Fruit fly (Drosophila melanogaster) S2 (cell line): Measurements from ENCODE around the gene CG42397.

Experiments
- CG8478 ChIP-seq: fragments of >200 bp; optimal IDR thresholded peaks from 2 replicates; lab custom pipeline; 2018
- CTCF ChIP-seq, 2 experiments: fragments of >200 bp; optimal IDR thresholded peaks; 2 replicates each; lab custom pipeline; 2018

Gene CG42397

DNA sequence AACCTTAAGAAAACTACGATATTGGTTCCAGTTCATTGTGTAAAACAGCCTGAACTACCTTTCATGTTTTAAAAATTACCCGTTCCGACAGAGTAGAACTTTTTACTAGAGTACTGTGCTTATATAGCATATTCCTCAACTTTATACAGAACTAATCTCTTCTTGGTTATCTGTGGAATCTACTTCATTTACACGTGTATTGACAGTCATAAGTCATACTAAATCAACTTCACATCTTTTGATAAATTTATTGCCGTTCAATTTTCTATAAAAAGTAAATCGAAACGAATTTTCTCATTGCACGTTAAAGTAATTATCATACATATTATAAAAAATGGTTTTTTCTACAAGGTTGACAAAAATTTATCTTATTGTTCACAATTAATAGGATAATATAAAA is at the start of gene CG42397:
TSS of gene CG42397 (minus strand) at position 101 of the 400 bp plus-strand sequence.
- no peak for TF ChIP-seq CTCF (optimal IDR thresholded peaks at IDR 0.05; lab: Kevin White, UChicago)
- TF ChIP-seq CG8478 (lab: Kevin White, UChicago) = no peak

DNA sequence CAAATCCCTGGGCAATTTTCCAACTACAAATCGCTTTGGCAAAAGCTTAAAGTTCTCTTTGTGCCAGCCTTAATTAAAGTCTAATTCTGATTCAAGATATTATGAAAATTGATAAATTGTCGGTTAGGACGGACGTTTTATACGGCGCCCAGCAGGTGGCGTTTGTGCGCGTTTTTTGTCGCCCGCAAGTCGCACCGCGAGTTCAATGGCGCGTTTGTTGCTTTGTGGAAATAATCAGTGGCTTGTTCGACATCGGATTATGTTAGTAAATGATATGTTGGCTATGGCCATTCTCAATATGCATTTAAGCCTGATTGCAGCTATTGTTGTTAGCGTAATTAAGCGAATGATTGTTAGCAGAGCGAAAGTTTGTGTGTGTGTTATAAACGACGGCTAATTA is 48.3 kb upstream of the CG42397 start:
- TF ChIP-seq CTCF (optimal IDR thresholded peaks at IDR 0.05; lab: Kevin White, UChicago) = peak; percentile 73 to 74
- no peak for TF ChIP-seq CG8478 (lab: Kevin White, UChicago)

DNA sequence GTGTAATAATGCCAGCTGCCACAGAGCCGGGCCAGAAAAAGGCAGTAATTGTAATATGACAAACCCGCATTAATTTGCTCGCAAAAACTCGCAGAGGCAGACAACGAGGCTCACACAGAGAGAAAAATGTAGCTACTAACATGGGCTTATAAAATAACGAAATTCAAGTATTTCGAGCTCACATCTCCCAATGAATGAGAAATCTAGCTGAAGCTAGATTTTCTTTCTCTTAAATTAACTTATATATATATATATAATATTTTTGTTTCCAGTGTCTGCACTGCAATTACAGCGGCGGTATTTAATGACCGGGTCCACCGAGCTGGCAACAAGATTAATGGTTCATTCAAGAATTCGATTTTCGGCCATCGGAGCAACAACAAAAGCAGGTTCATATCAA is 42.6 kb upstream of the CG42397 start:
- TF ChIP-seq CTCF (optimal IDR thresholded peaks at IDR 0.05; lab: Kevin White, UChicago) (no peak), CG8478 (lab: Kevin White, UChicago) (no peak)

DNA sequence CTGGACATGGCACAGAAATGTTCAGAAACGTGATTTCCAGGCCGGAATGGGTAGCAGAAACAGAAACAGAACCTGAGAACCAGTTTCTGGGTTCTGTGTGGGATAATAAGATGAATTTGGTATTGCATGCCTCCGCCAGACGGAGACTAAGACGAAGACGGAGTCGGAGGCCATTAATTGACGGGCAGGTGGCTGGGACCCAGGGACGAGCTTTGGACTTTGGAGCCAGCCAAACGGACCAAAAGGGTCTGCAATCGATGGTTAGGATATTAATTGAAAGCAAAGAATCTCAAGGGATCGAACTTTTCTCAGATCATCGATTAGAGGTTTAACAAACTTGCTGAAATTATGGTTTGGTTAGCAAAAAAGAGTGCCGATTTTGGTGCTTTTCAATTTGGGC is 40.7 kb upstream of the CG42397 start:
- TF ChIP-seq CG8478 (lab: Kevin White, UChicago) (no peak), CTCF (optimal IDR thresholded peaks at IDR 0.05; lab: Kevin White, UChicago) (no peak)

DNA sequence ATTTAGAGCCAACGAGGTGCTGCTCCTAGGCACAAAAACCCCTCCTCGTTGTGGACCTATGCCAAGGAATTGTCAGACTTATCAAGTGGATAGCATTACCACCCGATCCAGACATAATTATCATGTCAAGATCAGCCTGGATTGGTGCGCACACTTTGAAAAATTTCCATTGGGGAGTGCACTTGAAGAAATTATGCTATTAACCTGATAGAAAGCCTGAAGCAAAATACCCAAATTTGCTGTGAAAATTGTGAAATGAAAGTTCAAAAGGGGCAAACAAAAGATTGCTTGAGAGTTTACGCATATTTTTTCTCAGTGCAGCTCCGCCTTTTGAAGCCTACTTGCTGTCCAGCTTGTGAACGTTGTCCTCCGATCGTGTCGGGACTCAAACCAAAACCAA is 40.1 kb upstream of the CG42397 start:
- no peak for TF ChIP-seq CTCF (optimal IDR thresholded peaks at IDR 0.05; lab: Kevin White, UChicago)
- no peak for TF ChIP-seq CG8478 (lab: Kevin White, UChicago)

DNA sequence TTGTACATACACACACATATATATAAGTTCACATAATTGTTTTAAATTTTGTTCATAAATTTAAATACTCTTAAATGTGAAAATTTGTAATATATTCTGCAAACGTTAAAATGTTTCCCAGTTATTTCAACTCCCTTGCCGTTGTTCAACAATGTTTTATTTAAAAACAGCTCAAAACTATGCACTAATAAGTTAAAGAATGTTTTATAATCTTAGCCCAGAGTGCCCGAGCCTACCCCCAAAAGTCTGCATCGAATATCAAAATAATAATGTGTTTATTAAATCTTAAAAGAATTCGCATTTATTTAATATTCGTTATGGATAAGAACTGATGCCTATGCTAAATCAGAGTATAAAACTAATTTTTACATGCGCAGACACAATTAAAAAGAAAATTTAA is 34.4 kb upstream of the CG42397 start:
- TF ChIP-seq CTCF (optimal IDR thresholded peaks at IDR 0.05; lab: Kevin White, UChicago) (no peak), CG8478 (lab: Kevin White, UChicago) (no peak)

DNA sequence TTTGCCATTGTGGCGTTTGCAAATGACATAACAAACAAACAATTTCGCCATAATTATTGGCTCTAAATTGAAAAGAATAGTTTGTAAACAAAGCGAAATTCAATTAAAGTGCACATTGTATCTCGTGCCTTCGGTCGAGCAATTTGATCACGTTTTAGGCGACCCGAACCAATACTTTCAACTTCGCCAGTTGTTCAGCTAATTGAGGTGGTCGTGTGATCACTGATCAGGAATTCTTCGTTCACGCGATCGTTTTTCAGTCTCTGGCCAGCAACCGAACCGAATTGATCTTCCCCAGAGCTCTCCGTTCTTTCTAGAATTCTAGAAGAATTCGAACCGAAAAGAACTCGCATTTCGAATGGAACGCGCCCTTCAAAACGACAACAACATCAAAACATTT is 30.5 kb upstream of the CG42397 start:
- TF ChIP-seq CTCF (optimal IDR thresholded peaks at IDR 0.05; lab: Kevin White, UChicago) (no peak), CG8478 (lab: Kevin White, UChicago) (no peak)

DNA sequence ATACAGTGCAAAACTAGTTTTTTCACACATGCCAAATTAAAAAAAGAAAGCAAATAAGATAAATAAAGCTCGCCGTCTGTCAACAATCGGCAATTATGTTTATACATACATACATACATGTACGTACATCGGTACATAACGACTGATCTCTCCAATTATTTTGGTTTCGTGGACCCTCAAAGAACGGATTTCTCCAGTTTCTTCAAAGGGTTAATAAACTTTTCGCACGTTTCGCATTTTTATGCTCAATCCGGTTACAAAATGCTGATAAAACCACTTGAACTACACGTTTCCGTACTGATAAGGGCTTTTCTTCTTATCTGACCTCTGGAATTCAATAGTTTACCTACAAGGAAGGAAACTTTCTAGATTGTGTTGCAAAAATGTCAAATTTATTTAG is 29.9 kb upstream of the CG42397 start:
- TF ChIP-seq CTCF (optimal IDR thresholded peaks at IDR 0.05; lab: Kevin White, UChicago) (no peak), CG8478 (lab: Kevin White, UChicago) (no peak)

DNA sequence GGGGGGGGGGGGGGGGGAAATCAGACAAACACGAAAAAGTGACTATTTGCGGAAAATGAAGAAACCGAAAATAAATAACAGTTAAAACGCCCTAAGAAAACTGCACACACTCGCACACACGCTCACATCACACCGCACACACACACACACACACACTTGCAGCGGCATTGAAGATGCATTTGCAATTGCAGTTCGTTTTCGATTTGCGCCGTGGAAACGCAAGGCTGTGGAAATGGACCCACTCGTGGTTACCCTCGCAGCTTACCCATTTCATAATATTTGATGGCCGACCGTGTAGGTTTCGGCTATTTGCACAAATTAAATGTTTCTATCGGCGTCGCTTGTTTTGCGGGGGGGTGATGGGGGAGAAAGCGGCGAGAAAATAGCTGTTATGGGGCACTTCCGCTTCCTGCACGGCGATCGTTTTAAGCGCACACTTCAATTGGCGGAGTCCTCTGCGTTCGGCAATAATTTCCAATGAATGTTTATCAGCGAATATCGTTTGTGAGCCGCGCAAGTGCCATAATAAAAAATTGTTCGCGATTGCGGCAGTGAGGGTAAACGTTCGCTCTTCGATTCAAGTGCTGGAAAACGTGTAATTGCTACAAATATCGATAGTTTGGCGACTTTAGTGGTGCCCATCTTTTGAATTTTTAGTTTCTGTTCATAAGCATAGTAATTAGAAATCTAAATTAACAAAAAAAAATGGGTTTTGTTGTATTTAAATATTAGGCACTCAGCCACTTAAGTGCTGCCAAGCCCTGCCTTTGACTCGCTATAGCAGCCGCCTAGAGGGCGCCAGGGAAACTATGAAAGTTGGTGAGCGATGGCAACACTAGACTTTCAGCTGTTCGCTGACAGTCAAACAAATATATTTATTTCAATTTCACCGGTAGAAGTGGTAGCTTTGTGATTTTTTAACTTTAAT is 29.0 kb upstream of the CG42397 start, which contains the start of the genes Pop2 and CG6928:
TSS of gene Pop2 (minus strand) at position 595 of the 928 bp plus-strand sequence.
TSS of gene CG6928 (plus strand) at position 835 of the 928 bp plus-strand sequence.
- TF ChIP-seq CTCF (optimal IDR thresholded peaks at IDR 0.05; lab: Kevin White, UChicago) (peak; percentile 86 to 89), CG8478 (lab: Kevin White, UChicago) (no peak)

DNA sequence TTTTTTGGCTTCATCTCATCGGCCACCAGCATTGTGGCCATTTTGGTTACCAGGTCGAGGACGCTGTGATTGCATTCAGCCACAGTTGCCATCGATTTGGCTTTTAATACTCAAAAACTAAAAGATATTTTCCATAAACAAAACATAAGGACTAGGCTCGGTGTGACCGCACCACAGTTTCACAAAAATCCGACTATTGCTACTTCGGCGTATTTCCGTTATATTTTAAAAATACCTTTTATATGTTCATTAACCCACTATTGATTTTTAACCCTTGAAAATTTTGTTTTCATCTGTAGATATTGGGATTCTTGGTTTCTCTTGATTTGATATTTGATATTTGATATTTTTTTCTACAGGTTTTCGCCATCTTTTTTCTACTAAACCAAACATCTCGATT is 24.4 kb upstream of the CG42397 start, which contains the start of gene Grip163:
TSS of gene Grip163 (minus strand) at position 180 of the 400 bp plus-strand sequence.
- TF ChIP-seq CTCF (optimal IDR thresholded peaks at IDR 0.05; lab: Kevin White, UChicago) = no peak
- no peak for TF ChIP-seq CG8478 (lab: Kevin White, UChicago)

DNA sequence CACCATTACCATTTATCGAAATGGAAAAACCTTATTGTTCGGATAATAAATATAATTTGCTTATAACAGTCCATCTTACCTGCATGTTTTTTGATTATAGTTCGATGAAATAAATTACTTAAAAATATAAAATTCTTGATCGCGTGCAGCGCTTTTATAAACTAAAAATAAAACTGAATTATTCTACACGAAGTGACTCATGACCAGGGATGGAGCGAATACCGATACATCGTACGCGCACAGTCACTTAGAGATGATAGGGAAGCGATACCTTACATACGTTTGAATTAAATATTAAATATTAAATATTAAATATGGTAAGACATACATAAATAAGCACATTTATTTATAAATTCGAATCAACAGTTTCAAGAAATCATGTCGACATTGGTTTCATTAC is 19.4 kb upstream of the CG42397 start, which contains the start of gene viaf:
TSS of gene viaf (minus strand) at position 220 of the 400 bp plus-strand sequence.
- no peak for TF ChIP-seq CG8478 (lab: Kevin White, UChicago)
- peak in 1 of 2 experiments; percentile 14 for TF ChIP-seq CTCF (optimal IDR thresholded peaks at IDR 0.05; lab: Kevin White, UChicago)

DNA sequence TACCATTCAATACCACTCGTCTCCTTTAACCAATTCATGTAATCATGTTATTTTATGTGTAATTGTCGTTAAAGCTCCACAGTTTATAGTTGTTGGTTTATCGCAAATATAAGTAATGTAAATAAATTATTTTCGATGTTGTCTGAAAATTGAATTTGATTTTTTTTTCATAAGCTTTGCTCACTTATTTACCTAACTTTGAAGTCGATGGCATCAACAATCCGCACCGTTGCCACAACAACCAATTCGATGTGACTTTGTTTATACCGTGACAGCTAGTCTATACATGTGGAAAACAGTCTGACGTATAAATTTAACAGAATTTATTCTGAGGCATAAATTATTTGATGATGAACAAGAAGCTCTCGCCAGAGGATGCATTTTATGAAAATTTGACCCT is 16.8 kb upstream of the CG42397 start, which contains the start of gene CG6931:
TSS of gene CG6931 (plus strand) at position 301 of the 400 bp plus-strand sequence.
- TF ChIP-seq CTCF (optimal IDR thresholded peaks at IDR 0.05; lab: Kevin White, UChicago) (no peak), CG8478 (lab: Kevin White, UChicago) (no peak)

DNA sequence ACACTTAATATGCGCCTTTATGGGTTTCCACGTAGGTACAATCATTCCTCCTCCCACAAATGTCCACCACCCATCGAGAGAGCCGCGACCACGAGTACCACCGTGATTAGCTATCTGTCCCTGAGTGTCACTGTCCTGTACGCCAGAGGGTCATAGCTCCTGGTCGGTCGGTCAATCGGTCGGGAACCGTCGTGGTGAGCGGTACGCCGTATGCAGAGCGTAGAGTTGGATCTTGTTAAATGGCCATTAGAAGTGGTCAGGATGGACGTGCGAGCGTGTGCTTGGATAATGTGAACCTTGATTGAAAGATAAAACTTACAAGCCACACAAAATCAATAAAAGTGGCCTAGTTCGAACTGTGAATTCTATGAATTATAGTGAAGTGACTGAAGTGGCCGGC is 11.0 kb upstream of the CG42397 start, which contains the start of gene CG6938:
TSS of gene CG6938 (plus strand) at position 301 of the 400 bp plus-strand sequence.
- TF ChIP-seq CG8478 (lab: Kevin White, UChicago) (no peak), CTCF (optimal IDR thresholded peaks at IDR 0.05; lab: Kevin White, UChicago) (no peak)

DNA sequence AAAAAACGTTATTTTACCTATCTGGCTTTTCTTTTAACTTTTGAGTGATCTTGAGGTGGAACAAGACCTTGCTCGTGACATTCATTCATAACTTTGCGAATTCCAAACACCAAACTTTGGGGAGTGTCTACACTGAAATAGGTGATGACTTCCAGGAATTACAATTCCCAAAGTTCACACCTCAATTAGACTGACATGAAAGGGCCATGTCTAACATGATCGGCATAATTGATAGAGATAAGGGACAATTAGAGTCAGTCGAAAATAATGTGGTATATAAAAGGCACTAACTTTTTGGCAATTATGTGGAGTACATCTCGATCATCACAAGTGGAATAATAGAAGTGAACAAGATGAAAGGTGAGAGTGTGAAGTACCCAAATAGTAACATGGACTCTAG is 2.2 kb upstream of the CG42397 start, which contains the start of gene CG43896:
TSS of gene CG43896 (plus strand) at position 301 of the 400 bp plus-strand sequence.
- TF ChIP-seq CTCF (optimal IDR thresholded peaks at IDR 0.05; lab: Kevin White, UChicago) = no peak
- TF ChIP-seq CG8478 (lab: Kevin White, UChicago) = no peak

DNA sequence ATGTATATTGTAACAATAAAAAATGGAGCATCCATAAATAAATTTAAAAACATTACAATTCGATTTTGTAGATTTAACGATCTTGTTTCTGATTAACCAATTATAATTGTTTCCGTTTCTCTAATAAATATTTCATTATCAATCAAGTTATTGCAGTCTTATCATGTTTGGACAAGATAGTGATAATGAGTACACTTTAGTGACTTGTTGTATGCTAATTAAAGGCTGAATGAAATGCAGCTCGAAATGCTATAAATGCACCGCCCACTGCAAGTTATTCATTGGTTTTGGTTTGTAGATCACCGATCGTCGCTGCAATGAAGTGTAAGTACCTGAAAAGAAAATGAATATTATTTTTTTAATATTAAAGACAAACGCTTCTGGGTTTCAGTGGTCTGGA is 1.0 kb upstream of the CG42397 start, which contains the start of gene CG14125:
TSS of gene CG14125 (plus strand) at position 301 of the 400 bp plus-strand sequence.
- TF ChIP-seq CTCF (optimal IDR thresholded peaks at IDR 0.05; lab: Kevin White, UChicago) = no peak
- TF ChIP-seq CG8478 (lab: Kevin White, UChicago) = no peak
